Worm (Caenorhabditis elegans): ENCODE data around the gene C25G4.17.

- no peak for TF ChIP-seq him-1 (tag; optimal IDR thresholded peaks at IDR 0.05)
- TF ChIP-seq W03F9.2 (tag; optimal IDR thresholded peaks at IDR 0.05) = no peak
- TF ChIP-seq dao-5 (tag; optimal IDR thresholded peaks at IDR 0.05) = no peak
Measured at ce11 chrIV:12432340-12432739, 9.5 kb upstream of the C25G4.17 start, which contains the start of gene clec-184.

All from whole organism, L4/young adult.